Worm (Caenorhabditis elegans) whole organism, early embryonic: Measurements from ENCODE around the gene F26F12.3.

ENCODE experiments used
- B0310.2 ChIP-seq: sonication (generic microtip); optimal IDR thresholded peaks from 2 replicates; lab custom pipeline; 2016; ENCODE audit warnings: mild to moderate bottlenecking, missing genetic modification characterization, missing compliant biosample characterization
- aly-1 ChIP-seq: sonication (generic microtip); optimal IDR thresholded peaks from 2 replicates; lab custom pipeline; 2016; ENCODE audit warnings: missing genetic modification characterization, missing compliant biosample characterization
- ama-1 ChIP-seq: fragments of 150-350 bp; optimal IDR thresholded peaks from 2 replicates; lab custom pipeline; 2014
- flt-1 ChIP-seq: fragments of 200-800 bp; sonication (Bioruptor generic); IDR thresholded peaks from 2 replicates; pipeline ENCODE4 v1.3.6; 2022; ENCODE audit warnings: missing genetic modification characterization, missing compliant biosample characterization
- hmbx-1 ChIP-seq: sonication (generic microtip); optimal IDR thresholded peaks from 2 replicates; lab custom pipeline; 2016; ENCODE audit warnings: mild to moderate bottlenecking, missing genetic modification characterization, missing compliant biosample characterization
- hmg-4 ChIP-seq: fragments of 200-800 bp; sonication (Bioruptor generic); optimal IDR thresholded peaks from 2 replicates; lab custom pipeline; 2018; ENCODE audit warnings: mild to moderate bottlenecking, missing genetic modification characterization, missing compliant biosample characterization
- tbx-11 ChIP-seq: fragments of 200-800 bp; sonication (Bioruptor generic); IDR thresholded peaks from 2 replicates; pipeline ENCODE4 v1.3.6; 2022; ENCODE audit warnings: missing genetic modification characterization, missing compliant biosample characterization
- tra-4 ChIP-seq: sonication (generic microtip); optimal IDR thresholded peaks from 2 replicates; lab custom pipeline; 2017; ENCODE audit warnings: missing genetic modification characterization, missing compliant biosample characterization

DNA sequence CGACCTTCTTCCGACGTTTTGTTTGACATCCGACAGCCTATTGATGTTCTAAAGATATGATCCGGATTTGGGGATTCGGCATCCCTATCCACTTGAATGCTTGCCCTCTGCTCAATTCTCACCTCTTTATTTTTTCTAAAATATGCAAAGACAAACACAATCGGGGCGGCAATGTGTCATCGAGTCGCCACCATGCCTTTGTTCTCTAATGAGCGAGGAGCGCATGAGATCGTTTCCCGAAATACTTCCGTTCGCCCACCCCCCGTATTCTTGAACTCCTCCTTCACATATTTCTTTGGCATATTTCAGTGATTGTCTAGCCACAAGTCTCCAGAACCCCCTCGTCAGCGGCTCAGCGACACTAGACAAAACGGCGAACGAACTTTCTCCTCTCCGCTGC lies 46.1 kb downstream of the F26F12.3 start, which contains the start of gene cyn-17:
- TF ChIP-seq hmbx-1 (no peak), ama-1 (lab: Kevin White, UChicago) (no peak), B0310.2 (no peak), tbx-11 (no peak), aly-1 (tag; lab: Kevin White, UChicago) (no peak), tra-4 (no peak), flt-1 (GFP tag; lab: Robert Waterston, UW) (no peak), hmg-4 (GFP tag; lab: Kevin White, UChicago) (no peak)
